Fruit fly (Drosophila melanogaster): Measurements from ENCODE around the gene Vml.

dm6 chrX:2301613-2302522, 26.2 kb downstream of the Vml start:
- TF ChIP-seq CG8478 (optimal IDR thresholded peaks at IDR 0.05) (no peak), CTCF (optimal IDR thresholded peaks at IDR 0.05) (no peak)
